Fruit fly (Drosophila melanogaster) whole organism, adult: ENCODE results near the gene Unc-76.

Experiments
- CG11617 ChIP-seq: fragments of 200-800 bp; sonication (Bioruptor generic); optimal IDR thresholded peaks from 2 replicates; lab custom pipeline; 2017; ENCODE audit warnings: mild to moderate bottlenecking, missing biosample characterization, missing genetic modification reagents, missing genetic modification characterization
- CG12768 ChIP-seq: fragments of 200-800 bp; sonication (Bioruptor generic); optimal IDR thresholded peaks from 2 replicates; lab custom pipeline; 2017; ENCODE audit warnings: missing biosample characterization, missing genetic modification characterization, mild to moderate bottlenecking, moderate library complexity, missing genetic modification reagents
- CG14711 ChIP-seq: fragments of 200-800 bp; sonication (Bioruptor generic); optimal IDR thresholded peaks from 2 replicates; lab custom pipeline; 2018; ENCODE audit warnings: missing biosample characterization, mild to moderate bottlenecking, missing genetic modification characterization, moderate library complexity
- CG1620 ChIP-seq: fragments of 200-800 bp; sonication (Bioruptor generic); optimal IDR thresholded peaks from 2 replicates; lab custom pipeline; 2016; ENCODE audit warnings: missing biosample characterization, missing genetic modification characterization
- CG33017 ChIP-seq: fragments of 200-800 bp; sonication (Bioruptor generic); optimal IDR thresholded peaks from 2 replicates; lab custom pipeline; 2018; ENCODE audit warnings: missing biosample characterization, mild to moderate bottlenecking, missing genetic modification characterization, moderate library complexity
- CG5204 ChIP-seq: fragments of 200-800 bp; sonication (Bioruptor generic); optimal IDR thresholded peaks from 2 replicates; lab custom pipeline; 2016; ENCODE audit warnings: missing biosample characterization, missing genetic modification characterization
- CG7045 ChIP-seq: fragments of 200-800 bp; sonication (Bioruptor generic); optimal IDR thresholded peaks from 2 replicates; lab custom pipeline; 2017; ENCODE audit warnings: missing biosample characterization, mild to moderate bottlenecking, missing genetic modification characterization
- CG7101 ChIP-seq: fragments of 200-800 bp; sonication (Bioruptor generic); optimal IDR thresholded peaks from 2 replicates; lab custom pipeline; 2018; ENCODE audit warnings: missing biosample characterization, mild to moderate bottlenecking, missing genetic modification characterization, moderate library complexity
- Clk ChIP-seq: fragments of 200-800 bp; sonication (Bioruptor generic); optimal IDR thresholded peaks from 2 replicates; lab custom pipeline; 2017; ENCODE audit warnings: missing biosample characterization, missing genetic modification characterization
- Crg-1 ChIP-seq: fragments of 200-800 bp; sonication (Bioruptor generic); optimal IDR thresholded peaks from 2 replicates; lab custom pipeline; 2016; ENCODE audit warnings: missing biosample characterization, missing genetic modification characterization
- Hr96 ChIP-seq: fragments of 200-800 bp; sonication (Bioruptor generic); optimal IDR thresholded peaks from 2 replicates; lab custom pipeline; 2016; ENCODE audit warnings: missing biosample characterization, missing genetic modification characterization
- Mnt ChIP-seq: fragments of 200-800 bp; sonication (Bioruptor generic); optimal IDR thresholded peaks from 2 replicates; lab custom pipeline; 2016; ENCODE audit warnings: missing biosample characterization, mild to moderate bottlenecking, missing genetic modification characterization
- bab1 ChIP-seq: fragments of 200-800 bp; sonication (Bioruptor generic); optimal IDR thresholded peaks from 3 replicates; lab custom pipeline; 2019; ENCODE audit warnings: missing biosample characterization, mild to moderate bottlenecking, missing genetic modification characterization, moderate library complexity
- cic ChIP-seq: fragments of 200-800 bp; sonication (Bioruptor generic); optimal IDR thresholded peaks from 2 replicates; lab custom pipeline; 2017; ENCODE audit warnings: missing biosample characterization, mild to moderate bottlenecking, missing genetic modification characterization, moderate library complexity
- cnc ChIP-seq, 2 experiments: fragments of >200 bp; optimal IDR thresholded peaks; 2 replicates each; lab custom pipeline; 2017
- kay ChIP-seq: fragments of 200-800 bp; sonication (Bioruptor generic); peaks from one replicate; lab custom pipeline; 2016; ENCODE audit warnings: missing biosample characterization, missing genetic modification characterization, borderline replicate concordance
- ovo ChIP-seq: fragments of 200-800 bp; sonication (Bioruptor generic); optimal IDR thresholded peaks from 2 replicates; lab custom pipeline; 2016; ENCODE audit warnings: missing biosample characterization, missing genetic modification characterization
- pad ChIP-seq: fragments of 200-800 bp; sonication (Bioruptor generic); optimal IDR thresholded peaks from 3 replicates; lab custom pipeline; 2017; ENCODE audit warnings: missing biosample characterization, missing genetic modification characterization, mild to moderate bottlenecking, moderate library complexity, missing genetic modification reagents
- tj ChIP-seq: fragments of 200-800 bp; sonication (Bioruptor generic); optimal IDR thresholded peaks from 3 replicates; lab custom pipeline; 2017; ENCODE audit warnings: missing biosample characterization, mild to moderate bottlenecking, missing genetic modification characterization, moderate library complexity
- toe ChIP-seq: fragments of 200-800 bp; sonication (Bioruptor generic); optimal IDR thresholded peaks from 2 replicates; lab custom pipeline; 2016; ENCODE audit warnings: missing biosample characterization, missing genetic modification characterization

The Unc-76 gene

DNA sequence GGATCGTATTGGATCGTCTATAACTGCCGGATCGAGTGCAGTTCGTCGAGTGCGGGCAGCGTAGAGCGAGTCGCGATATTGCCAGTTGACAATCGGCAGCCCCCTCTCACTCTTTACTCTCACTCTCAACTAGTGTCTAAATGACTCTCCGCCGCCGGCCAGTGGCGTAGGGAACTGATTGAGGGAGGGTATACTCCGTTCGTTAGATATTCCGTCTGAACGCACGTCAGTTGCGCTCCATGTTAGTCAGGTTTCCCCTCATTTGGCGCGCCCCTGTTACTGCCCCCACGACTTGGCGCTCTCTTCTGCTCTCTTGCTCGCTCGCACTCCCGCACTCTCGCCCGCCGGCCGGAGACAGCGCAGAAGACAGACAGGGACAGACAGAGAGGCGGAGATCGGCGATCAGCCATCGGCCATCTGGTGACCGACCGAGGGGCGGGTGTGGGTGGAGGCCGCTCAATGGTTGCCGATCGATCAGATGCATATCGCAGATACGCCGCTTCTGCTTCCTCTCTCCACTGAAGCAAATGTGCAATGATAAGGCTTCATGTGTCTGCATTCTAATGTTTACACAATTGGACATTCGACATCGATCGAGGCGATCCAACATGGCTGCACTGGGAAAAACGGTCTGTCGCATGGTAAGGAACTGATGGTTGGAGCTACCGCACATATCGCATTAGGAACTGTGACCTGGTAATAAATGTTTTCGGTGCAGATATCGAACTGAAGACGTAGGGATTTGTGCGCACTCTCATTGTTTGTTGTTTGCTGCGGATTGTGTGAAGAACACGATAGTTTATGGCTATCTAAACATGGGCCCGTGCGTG, 30.1 kb upstream of the Unc-76 start, which contains the start of gene moody:
moody (minus strand) TSS at position 51 of the 830 bp plus-strand sequence.
- TF ChIP-seq toe (GFP tag; lab: Kevin White, UChicago) (peak; percentile 93), Clk (peak; percentile 94), tj (GFP tag; lab: Kevin White, UChicago) (peak; percentile 92), CG11617 (peak; percentile 97), cic (GFP tag; lab: Kevin White, UChicago) (peak; percentile 92), cnc (optimal IDR thresholded peaks at IDR 0.05; lab: Kevin White, UChicago) (no peak), CG7045 (GFP tag; lab: Kevin White, UChicago) (peak; percentile 93), Hr96 (GFP tag; lab: Kevin White, UChicago) (peak; percentile 99), Mnt (GFP tag; lab: Kevin White, UChicago) (peak; percentile 96), bab1 (GFP tag; lab: Kevin White, UChicago) (peak; percentile 99), CG33017 (peak; percentile 95), CG5204 (peak; percentile 96), Crg-1 (GFP tag; lab: Kevin White, UChicago) (peak; percentile 98), ovo (GFP tag; lab: Kevin White, UChicago) (peak; percentile 94), CG14711 (tag; lab: Kevin White, UChicago) (peak; percentile 93), kay (no peak), pad (GFP tag; lab: Kevin White, UChicago) (peak; percentile 97), CG7101 (tag; lab: Kevin White, UChicago) (peak; percentile 98), CG12768 (GFP tag; lab: Kevin White, UChicago) (peak; percentile 97), CG1620 (GFP tag; lab: Kevin White, UChicago) (peak; percentile 99)

DNA sequence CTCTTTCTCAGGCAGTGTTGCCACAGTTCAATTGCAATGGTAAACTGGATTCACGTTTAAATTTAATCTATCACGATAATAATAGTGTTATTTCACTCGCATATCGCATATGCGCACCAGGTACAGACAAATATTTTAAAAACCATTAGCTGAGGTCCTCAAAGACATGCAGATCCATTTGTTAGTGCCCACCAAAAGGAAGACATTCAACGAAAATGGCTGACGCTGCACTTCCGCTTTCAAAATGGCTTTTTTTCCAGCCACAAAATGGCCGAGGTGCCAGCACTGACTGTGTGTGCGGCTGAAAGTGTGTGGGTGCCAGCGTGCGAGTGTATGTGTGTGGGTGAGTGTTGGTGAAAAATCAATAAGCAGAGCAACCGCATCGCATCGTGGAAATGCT, 19.3 kb upstream of the Unc-76 start:
- TF ChIP-seq ovo (GFP tag; lab: Kevin White, UChicago) (no peak), kay (no peak), CG33017 (no peak), tj (GFP tag; lab: Kevin White, UChicago) (peak; percentile 87), CG12768 (GFP tag; lab: Kevin White, UChicago) (peak; percentile 63), CG5204 (peak; percentile 60), Mnt (GFP tag; lab: Kevin White, UChicago) (peak; percentile 36), pad (GFP tag; lab: Kevin White, UChicago) (peak; percentile 44), cic (GFP tag; lab: Kevin White, UChicago) (no peak), Hr96 (GFP tag; lab: Kevin White, UChicago) (no peak), Crg-1 (GFP tag; lab: Kevin White, UChicago) (peak; percentile 7), CG14711 (tag; lab: Kevin White, UChicago) (peak; percentile 66), CG11617 (peak; percentile 60), cnc (optimal IDR thresholded peaks at IDR 0.05; lab: Kevin White, UChicago) (no peak), Clk (no peak), CG7045 (GFP tag; lab: Kevin White, UChicago) (peak; percentile 57), bab1 (GFP tag; lab: Kevin White, UChicago) (peak; percentile 19), CG1620 (GFP tag; lab: Kevin White, UChicago) (no peak), toe (GFP tag; lab: Kevin White, UChicago) (no peak), CG7101 (tag; lab: Kevin White, UChicago) (peak; percentile 63)

DNA sequence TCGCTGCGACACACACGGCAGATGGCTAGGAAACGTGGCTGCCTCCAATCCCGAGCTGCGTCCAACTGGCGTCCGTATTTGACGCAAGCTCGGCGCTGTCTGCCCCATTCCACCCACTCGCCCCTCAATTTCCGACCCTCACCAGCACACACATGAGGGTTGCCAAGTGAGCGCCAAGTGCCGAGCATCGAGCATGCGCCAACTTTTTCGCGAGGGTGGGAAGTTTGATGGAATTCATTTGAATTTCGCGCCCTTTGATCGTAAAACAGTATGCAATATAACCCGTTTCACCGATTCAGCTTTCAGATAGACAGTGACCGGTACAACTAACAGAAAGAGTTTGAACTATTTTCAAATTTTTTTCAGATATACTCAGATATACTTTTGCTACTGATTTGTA, 18.6 kb upstream of the Unc-76 start, which contains the start of gene Sik2:
Sik2 (minus strand) TSS at position 67 of the 400 bp plus-strand sequence.
- TF ChIP-seq CG14711 (tag; lab: Kevin White, UChicago): peak; percentile 62
- TF ChIP-seq ovo (GFP tag; lab: Kevin White, UChicago): no peak

DNA sequence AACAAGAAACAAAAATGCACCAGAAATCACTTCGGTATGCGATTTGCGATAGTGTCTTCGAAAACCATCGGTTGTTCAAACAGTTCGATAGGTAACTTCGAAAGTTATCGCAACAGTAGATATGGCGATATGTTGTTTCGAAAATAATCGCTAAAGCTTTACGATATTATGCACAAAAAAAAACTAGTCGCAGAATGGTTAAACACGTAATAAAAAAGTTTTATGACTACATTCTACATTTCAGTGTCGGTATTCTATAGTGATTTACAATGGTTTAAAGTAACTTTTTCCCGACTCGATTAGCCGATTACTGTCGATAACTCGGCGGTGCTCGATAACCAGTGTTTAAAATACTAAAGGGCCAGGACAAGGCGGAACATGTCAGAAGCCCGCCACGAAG, 15.3 kb upstream of the Unc-76 start, which contains the start of gene CG4281:
CG4281 (minus strand) TSS at position 70 of the 400 bp plus-strand sequence.
- TF ChIP-seq CG14711 (tag; lab: Kevin White, UChicago): peak; percentile 40
- no peak for TF ChIP-seq CG5204
- peak; percentile 13 for TF ChIP-seq CG7101 (tag; lab: Kevin White, UChicago)
- peak; percentile 24 for TF ChIP-seq tj (GFP tag; lab: Kevin White, UChicago)
- peak; percentile 17 for TF ChIP-seq Crg-1 (GFP tag; lab: Kevin White, UChicago)
- no peak for TF ChIP-seq kay
- TF ChIP-seq Mnt (GFP tag; lab: Kevin White, UChicago): peak; percentile 37
- TF ChIP-seq CG1620 (GFP tag; lab: Kevin White, UChicago): no peak
- no peak for TF ChIP-seq cic (GFP tag; lab: Kevin White, UChicago)
- TF ChIP-seq pad (GFP tag; lab: Kevin White, UChicago): no peak
- no peak for TF ChIP-seq CG12768 (GFP tag; lab: Kevin White, UChicago)
- peak; percentile 23 for TF ChIP-seq CG11617
- TF ChIP-seq bab1 (GFP tag; lab: Kevin White, UChicago): peak; percentile 70
- TF ChIP-seq CG7045 (GFP tag; lab: Kevin White, UChicago): no peak

dm6 chrX:2066259-2066658, 14.2 kb upstream of the Unc-76 start, which contains the start of gene CG14054:
TSS of gene CG14054 (minus strand) at chrX:2066359.
- TF ChIP-seq CG14711 (tag; lab: Kevin White, UChicago) (no peak), pad (GFP tag; lab: Kevin White, UChicago) (no peak), tj (GFP tag; lab: Kevin White, UChicago) (no peak), Clk (no peak), Hr96 (GFP tag; lab: Kevin White, UChicago) (no peak)
